Worm (Caenorhabditis elegans): ENCODE results near the gene srh-209.

srh-209 gene

DNA sequence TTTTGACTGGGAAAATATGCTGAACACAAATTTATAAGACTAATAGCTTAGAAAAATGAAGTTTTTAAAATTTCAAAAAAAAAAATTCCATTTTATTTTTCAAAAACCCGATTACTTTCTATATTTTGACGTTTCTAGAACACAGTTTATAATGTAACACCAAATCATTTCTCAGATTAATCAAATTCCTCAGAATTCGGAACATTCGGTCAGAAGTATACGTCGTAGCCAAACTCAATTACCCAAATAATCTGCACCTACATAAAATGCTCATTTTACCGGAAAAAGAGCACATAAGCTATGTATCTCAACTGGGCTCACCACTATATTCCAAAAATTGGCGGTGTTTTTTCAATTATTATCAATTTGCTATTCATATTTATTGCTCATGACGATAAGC lies 16.1 kb upstream of the srh-209 start, which contains the start of gene srj-26:
srj-26 (plus strand) TSS at position 301 of the 400 bp plus-strand sequence.
- no peak for TF ChIP-seq cog-1 (tag; optimal IDR thresholded peaks at IDR 0.05)
- no peak for TF ChIP-seq ref-1 (GFP tag; conservative IDR thresholded peaks at IDR 0.05)

DNA sequence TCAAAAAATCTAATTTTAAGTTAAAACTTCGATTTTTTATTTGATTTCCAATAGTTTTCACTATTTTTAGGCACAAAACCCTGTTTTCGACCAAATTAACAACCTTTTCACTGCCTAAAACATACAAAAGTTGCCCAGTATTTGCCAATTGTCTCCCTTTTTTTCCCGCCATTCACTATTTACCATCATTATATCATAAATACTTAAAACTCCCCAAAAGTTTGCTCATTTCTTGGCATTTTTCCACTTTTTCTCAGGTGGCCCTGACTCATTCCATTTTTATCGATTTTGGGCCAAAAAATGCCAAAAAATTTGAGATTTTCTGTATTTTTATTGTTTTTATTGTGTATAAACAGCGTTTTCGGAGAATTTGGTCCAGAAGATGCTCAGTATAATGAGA lies 9.4 kb upstream of the srh-209 start, which contains the start of gene txt-8:
txt-8 (plus strand) TSS at position 301 of the 400 bp plus-strand sequence.
- no peak for TF ChIP-seq klf-2 (GFP tag; conservative IDR thresholded peaks at IDR 0.05)

DNA sequence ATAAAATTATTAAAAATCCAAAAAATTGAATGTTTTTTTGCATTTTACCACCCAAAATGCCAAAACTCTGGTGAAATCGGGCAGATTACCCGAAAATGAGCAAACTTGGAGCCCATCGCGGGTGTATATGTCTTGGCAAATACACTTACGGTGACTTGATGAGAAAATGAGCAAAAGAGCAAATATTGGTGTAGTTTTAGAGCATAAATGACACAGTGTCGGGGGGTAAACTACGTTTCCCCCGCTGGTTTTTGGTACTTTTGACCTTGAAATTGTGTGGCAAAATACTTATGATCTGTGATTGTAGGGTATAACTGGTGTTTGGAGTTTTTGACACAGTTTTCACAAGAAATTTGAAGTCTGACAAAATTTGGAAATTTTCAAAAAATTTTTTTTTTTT lies 8.2 kb upstream of the srh-209 start, which contains the start of gene ZK262.2:
ZK262.2 (minus strand) TSS at position 101 of the 400 bp plus-strand sequence.
- no peak for TF ChIP-seq ztf-23 (GFP tag; IDR thresholded peaks at IDR 0.05)
- no peak for TF ChIP-seq cog-1 (tag; optimal IDR thresholded peaks at IDR 0.05)
- no peak for TF ChIP-seq flt-1 (GFP tag; IDR thresholded peaks at IDR 0.05)
- no peak for TF ChIP-seq tab-1 (GFP tag; IDR thresholded peaks at IDR 0.05)
- no peak for TF ChIP-seq T22C8.4 (GFP tag; IDR thresholded peaks at IDR 0.05)
- TF ChIP-seq ztf-29 (GFP tag; IDR thresholded peaks at IDR 0.05): no peak
- no peak for TF ChIP-seq ref-1 (GFP tag; conservative IDR thresholded peaks at IDR 0.05)
- TF ChIP-seq klf-2 (GFP tag; conservative IDR thresholded peaks at IDR 0.05): no peak
- no peak for TF ChIP-seq med-1 (GFP tag; optimal IDR thresholded peaks at IDR 0.05; ENCODE audit: insufficient read depth)

DNA sequence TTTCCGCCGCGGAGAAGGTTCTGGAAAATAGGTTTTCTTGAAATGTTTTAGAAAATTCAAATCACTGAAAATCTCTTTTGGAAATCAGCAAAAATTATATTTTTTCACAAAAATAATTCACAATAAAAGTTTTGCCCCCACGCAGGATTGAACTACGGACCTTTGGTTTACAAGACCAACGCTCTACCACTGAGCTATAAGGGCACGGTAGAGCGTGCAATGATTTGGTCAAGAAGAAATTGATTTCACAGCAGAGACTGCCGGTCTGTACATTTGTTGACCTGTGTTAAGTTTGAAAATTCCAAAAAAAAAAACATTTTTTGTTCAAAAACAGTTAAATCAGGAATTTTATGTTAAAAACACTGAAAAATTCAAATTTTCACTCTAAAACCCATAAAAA lies 7.7 kb upstream of the srh-209 start:
- no peak for TF ChIP-seq med-1 (GFP tag; optimal IDR thresholded peaks at IDR 0.05; ENCODE audit: insufficient read depth)
- no peak for TF ChIP-seq ref-1 (GFP tag; conservative IDR thresholded peaks at IDR 0.05)
- no peak for TF ChIP-seq ztf-29 (GFP tag; IDR thresholded peaks at IDR 0.05)
- TF ChIP-seq klf-2 (GFP tag; conservative IDR thresholded peaks at IDR 0.05): no peak
- no peak for TF ChIP-seq T22C8.4 (GFP tag; IDR thresholded peaks at IDR 0.05)
- TF ChIP-seq ztf-23 (GFP tag; IDR thresholded peaks at IDR 0.05): no peak
- TF ChIP-seq flt-1 (GFP tag; IDR thresholded peaks at IDR 0.05): no peak
- TF ChIP-seq cog-1 (tag; optimal IDR thresholded peaks at IDR 0.05): no peak
- TF ChIP-seq tab-1 (GFP tag; IDR thresholded peaks at IDR 0.05): no peak

DNA sequence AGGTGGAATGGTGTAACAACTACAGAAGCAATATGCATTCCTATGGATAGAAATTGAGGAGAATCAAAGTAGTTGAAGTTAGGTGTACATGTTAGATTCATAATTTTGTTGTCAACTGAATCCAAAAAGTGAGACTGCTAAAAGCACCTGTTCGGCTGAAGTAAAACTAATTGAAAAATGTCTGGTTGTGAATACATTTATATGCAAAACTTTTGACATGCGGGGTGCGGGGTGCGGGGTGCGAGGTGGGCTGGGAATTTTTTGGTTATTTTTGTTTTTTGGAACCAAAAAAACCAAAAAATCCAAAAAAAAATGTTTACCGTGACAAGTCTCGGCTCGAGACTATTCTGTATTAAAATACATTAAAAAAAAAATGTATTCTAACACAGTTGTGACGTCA lies 5.5 kb upstream of the srh-209 start, which contains the start of gene srh-207:
srh-207 (minus strand) TSS at position 101 of the 400 bp plus-strand sequence.
- TF ChIP-seq med-1 (GFP tag; optimal IDR thresholded peaks at IDR 0.05; ENCODE audit: insufficient read depth) (no peak), tab-1 (GFP tag; IDR thresholded peaks at IDR 0.05) (no peak), klf-2 (GFP tag; conservative IDR thresholded peaks at IDR 0.05) (no peak), ztf-29 (GFP tag; IDR thresholded peaks at IDR 0.05) (no peak), ref-1 (GFP tag; conservative IDR thresholded peaks at IDR 0.05) (no peak), flt-1 (GFP tag; IDR thresholded peaks at IDR 0.05) (no peak)

DNA sequence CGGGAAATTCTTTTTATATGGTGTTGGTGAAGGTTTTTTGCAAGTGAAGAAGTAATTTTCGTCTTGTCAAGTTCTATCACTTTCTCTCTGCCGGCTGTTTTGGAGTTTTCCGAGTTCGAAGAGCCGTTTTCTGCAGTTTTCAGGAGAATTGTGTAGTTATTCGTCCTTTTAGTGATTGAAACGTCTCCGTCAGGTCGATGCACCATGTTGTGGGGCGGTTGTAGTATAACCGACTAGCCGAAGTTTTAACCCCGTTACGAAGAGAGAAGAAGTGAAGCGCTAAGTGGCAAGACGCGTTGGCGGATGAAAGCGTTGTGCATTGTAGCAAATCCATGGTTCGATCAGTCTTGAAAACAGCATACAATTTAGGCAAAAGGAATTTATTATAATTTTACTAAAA lies 1.9 kb downstream of the srh-209 start:
- TF ChIP-seq ztf-23 (GFP tag; IDR thresholded peaks at IDR 0.05) (no peak), flt-1 (GFP tag; IDR thresholded peaks at IDR 0.05) (no peak), med-1 (GFP tag; optimal IDR thresholded peaks at IDR 0.05; ENCODE audit: insufficient read depth) (no peak), cog-1 (tag; optimal IDR thresholded peaks at IDR 0.05) (no peak), tab-1 (GFP tag; IDR thresholded peaks at IDR 0.05) (no peak), ztf-29 (GFP tag; IDR thresholded peaks at IDR 0.05) (no peak), T22C8.4 (GFP tag; IDR thresholded peaks at IDR 0.05) (no peak), ref-1 (GFP tag; conservative IDR thresholded peaks at IDR 0.05) (no peak), klf-2 (GFP tag; conservative IDR thresholded peaks at IDR 0.05) (no peak)

DNA sequence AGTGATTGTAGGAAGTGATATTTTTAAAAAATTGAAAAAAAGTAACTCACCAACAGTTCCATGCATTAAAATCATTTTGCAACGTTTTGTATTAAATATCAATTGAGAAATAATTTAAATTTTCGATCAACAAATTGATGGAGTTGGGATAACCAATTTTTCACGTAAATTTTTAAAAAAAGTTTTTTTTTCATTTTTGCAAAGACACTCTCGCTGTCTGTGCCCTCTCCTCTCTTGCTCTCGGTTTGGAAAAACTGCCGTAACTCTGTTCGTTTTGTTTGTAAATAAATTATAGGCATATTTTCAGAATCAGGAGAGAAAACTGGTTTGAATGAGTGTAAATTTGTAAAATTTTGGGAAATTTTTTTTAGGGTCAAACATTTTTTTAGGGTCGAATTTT lies 6.9 kb downstream of the srh-209 start, which contains the start of gene Y51A2B.16:
Y51A2B.16 (minus strand) TSS at position 101 of the 400 bp plus-strand sequence.
- no peak for TF ChIP-seq tab-1 (GFP tag; IDR thresholded peaks at IDR 0.05)

DNA sequence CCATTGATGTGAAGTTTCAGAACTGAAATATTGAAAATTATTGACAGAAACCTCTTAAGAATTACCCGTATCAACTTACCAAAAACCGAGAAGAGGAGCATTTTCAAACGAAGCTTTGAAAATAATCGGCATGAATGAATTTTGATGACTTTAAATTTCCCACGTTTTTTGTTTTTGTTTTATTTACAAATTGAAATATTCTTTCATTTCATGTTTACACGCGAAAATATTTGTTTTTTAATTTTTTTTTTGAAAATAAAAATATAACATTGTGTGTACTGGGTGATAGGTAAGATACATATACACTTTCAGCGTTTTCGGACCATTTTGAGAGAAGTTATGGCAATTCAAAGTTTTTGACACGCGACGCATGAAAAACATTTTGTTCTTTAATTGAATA lies 9.0 kb downstream of the srh-209 start, which contains the start of gene Y51A2B.9:
Y51A2B.9 (minus strand) TSS at position 101 of the 400 bp plus-strand sequence.
- no peak for TF ChIP-seq ref-1 (GFP tag; conservative IDR thresholded peaks at IDR 0.05)

DNA sequence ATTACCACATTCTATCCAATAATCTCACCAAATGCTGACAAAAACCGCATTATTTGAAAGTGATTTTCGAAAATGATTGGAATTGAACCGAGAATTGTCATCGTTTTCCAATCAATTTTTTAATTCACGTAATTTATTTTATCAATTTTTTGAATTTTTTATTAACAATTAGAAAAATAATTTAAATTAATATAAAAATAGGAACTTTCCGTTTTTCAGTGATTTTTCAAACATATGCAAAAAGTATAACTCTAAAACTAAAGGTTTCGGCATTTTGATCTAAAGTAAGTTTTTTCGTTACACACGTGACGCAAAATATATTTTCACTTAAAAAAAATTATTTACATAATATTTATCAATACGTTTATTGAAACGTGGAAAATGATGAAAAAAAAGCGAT lies 10.5 kb downstream of the srh-209 start, which contains the start of gene Y51A2B.6:
Y51A2B.6 (minus strand) TSS at position 101 of the 400 bp plus-strand sequence.
- TF ChIP-seq T22C8.4 (GFP tag; IDR thresholded peaks at IDR 0.05) (no peak), flt-1 (GFP tag; IDR thresholded peaks at IDR 0.05) (no peak), ztf-29 (GFP tag; IDR thresholded peaks at IDR 0.05) (no peak), ref-1 (GFP tag; conservative IDR thresholded peaks at IDR 0.05) (no peak), cog-1 (tag; optimal IDR thresholded peaks at IDR 0.05) (no peak), med-1 (GFP tag; optimal IDR thresholded peaks at IDR 0.05; ENCODE audit: insufficient read depth) (no peak), ztf-23 (GFP tag; IDR thresholded peaks at IDR 0.05) (no peak), tab-1 (GFP tag; IDR thresholded peaks at IDR 0.05) (no peak), klf-2 (GFP tag; conservative IDR thresholded peaks at IDR 0.05) (no peak)

DNA sequence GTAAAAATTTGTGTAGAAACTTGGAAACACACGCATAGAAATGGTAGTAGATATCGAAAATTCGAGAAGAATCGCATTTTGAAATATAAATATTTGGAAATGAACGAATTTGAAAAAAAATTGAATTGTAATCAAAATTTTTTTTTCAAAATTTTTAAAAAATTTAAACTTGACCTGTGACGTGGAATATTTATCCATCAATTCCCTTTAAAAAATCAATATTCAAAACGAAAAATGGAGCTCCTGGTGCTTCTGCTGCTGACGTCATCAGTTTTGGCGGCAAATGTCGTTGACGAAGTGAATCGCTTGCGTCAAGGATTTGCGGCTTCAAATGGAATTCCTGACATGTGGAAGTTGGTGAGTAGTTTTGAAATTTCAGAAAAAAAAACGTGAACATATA lies 15.6 kb downstream of the srh-209 start, which contains the start of the genes Y51A2B.4 and Y51A2B.5:
Y51A2B.4 (minus strand) TSS at position 101 of the 400 bp plus-strand sequence.
Y51A2B.5 (plus strand) TSS at position 232 of the 400 bp plus-strand sequence.
- TF ChIP-seq med-1 (GFP tag; optimal IDR thresholded peaks at IDR 0.05; ENCODE audit: insufficient read depth): no peak
- TF ChIP-seq ztf-23 (GFP tag; IDR thresholded peaks at IDR 0.05): no peak
- no peak for TF ChIP-seq klf-2 (GFP tag; conservative IDR thresholded peaks at IDR 0.05)
- TF ChIP-seq tab-1 (GFP tag; IDR thresholded peaks at IDR 0.05): no peak
- TF ChIP-seq flt-1 (GFP tag; IDR thresholded peaks at IDR 0.05): no peak
- TF ChIP-seq cog-1 (tag; optimal IDR thresholded peaks at IDR 0.05): no peak
- TF ChIP-seq T22C8.4 (GFP tag; IDR thresholded peaks at IDR 0.05): no peak
- TF ChIP-seq ztf-29 (GFP tag; IDR thresholded peaks at IDR 0.05): no peak
- TF ChIP-seq ref-1 (GFP tag; conservative IDR thresholded peaks at IDR 0.05): no peak

DNA sequence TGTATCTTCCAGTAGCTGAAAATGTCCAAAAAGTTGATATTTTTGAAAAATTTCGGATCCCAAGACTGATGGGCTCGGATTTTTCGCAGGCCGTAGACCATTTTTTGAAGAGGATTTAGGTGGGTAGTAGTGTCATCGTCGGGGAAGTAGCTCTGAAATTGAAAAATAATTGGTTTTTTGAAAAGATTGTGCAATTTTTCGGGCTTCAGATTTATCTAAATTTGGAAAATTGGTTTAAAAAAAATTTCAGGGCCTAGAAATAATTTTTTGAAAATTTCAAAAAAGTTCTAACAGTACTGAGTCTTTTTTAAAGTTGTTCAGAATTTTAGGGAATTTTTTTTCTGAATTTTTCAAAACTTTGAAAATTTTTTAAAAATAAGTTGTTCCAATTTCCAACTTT lies 22.1 kb downstream of the srh-209 start, which contains the start of gene nhr-288:
nhr-288 (minus strand) TSS at position 101 of the 400 bp plus-strand sequence.
- TF ChIP-seq flt-1 (GFP tag; IDR thresholded peaks at IDR 0.05) (no peak), ref-1 (GFP tag; conservative IDR thresholded peaks at IDR 0.05) (no peak), ztf-23 (GFP tag; IDR thresholded peaks at IDR 0.05) (no peak), tab-1 (GFP tag; IDR thresholded peaks at IDR 0.05) (no peak), T22C8.4 (GFP tag; IDR thresholded peaks at IDR 0.05) (no peak), klf-2 (GFP tag; conservative IDR thresholded peaks at IDR 0.05) (no peak), cog-1 (tag; optimal IDR thresholded peaks at IDR 0.05) (no peak), med-1 (GFP tag; optimal IDR thresholded peaks at IDR 0.05; ENCODE audit: insufficient read depth) (no peak), ztf-29 (GFP tag; IDR thresholded peaks at IDR 0.05) (no peak)
